Worm (Caenorhabditis elegans): Measurements from ENCODE around the gene srh-71.

DNA sequence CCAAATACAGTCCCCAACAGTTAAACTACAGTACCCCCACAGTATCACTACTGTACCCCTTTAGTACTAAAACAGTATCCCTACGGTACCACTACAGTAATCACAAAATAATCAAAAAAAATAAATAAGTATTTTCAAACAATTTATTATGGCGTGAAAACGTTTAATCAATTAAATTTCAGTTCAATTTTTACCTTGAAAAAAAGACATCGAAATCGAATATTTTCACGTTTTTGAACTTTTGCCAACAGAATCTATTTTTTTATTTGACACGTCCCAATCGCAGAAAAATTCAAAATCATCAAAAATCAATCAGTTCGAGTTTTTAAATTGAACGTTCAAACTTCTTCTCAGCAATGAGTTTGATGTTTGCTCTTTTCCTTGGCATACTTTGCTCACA lies 9.4 kb upstream of the srh-71 start, which contains the start of gene clec-123:
- TF ChIP-seq fos-1 (tag; optimal IDR thresholded peaks at IDR 0.05), result no peak
- TF ChIP-seq tbx-2 (tag; optimal IDR thresholded peaks at IDR 0.05), result no peak
- TF ChIP-seq nhr-28 (tag; optimal IDR thresholded peaks at IDR 0.05), result no peak
- no peak for TF ChIP-seq nhr-11 (tag; optimal IDR thresholded peaks at IDR 0.05)
- no peak for TF ChIP-seq unc-62 (GFP tag; optimal IDR thresholded peaks at IDR 0.05)
- TF ChIP-seq snpc-4 (tag; optimal IDR thresholded peaks at IDR 0.05), result no peak
- no peak for TF ChIP-seq ztf-4 (tag; optimal IDR thresholded peaks at IDR 0.05)
